Fruit fly (Drosophila melanogaster): ENCODE data around the gene CG14011.

DNA sequence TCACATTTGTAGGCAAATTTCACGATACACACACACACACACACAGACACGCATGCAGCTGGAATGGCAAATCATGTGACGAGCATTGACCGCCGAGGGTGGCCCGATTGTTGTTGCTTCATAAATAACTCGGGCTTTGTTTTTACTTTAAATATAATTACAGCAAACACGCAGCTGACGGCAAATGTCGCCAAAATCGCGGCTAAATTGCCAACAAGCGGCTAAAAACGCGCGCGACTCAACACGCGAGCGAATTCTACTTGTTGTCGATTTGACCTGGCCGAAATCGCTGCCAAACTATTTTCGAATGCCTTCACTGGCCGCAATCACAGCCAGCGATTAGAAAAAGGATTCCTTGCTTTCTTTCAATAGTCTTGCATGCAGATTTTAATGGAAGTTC is 36.3 kb upstream of the CG14011 start:
- TF ChIP-seq fd96Ca (GFP tag; IDR thresholded peaks at IDR 0.05): no peak
- no peak for TF ChIP-seq D1 (tag; optimal IDR thresholded peaks at IDR 0.05)
- no peak for TF ChIP-seq rn (GFP tag; IDR thresholded peaks at IDR 0.05)
- TF ChIP-seq Pif1B (GFP tag; optimal IDR thresholded peaks at IDR 0.05): no peak
- no peak for TF ChIP-seq Ets98B (GFP tag; IDR thresholded peaks at IDR 0.05)
- TF ChIP-seq CG8159 (tag; optimal IDR thresholded peaks at IDR 0.05): no peak

All from whole organism, pupa.